Worm (Caenorhabditis elegans): Measurements from ENCODE around the gene R01E6.7.

DNA sequence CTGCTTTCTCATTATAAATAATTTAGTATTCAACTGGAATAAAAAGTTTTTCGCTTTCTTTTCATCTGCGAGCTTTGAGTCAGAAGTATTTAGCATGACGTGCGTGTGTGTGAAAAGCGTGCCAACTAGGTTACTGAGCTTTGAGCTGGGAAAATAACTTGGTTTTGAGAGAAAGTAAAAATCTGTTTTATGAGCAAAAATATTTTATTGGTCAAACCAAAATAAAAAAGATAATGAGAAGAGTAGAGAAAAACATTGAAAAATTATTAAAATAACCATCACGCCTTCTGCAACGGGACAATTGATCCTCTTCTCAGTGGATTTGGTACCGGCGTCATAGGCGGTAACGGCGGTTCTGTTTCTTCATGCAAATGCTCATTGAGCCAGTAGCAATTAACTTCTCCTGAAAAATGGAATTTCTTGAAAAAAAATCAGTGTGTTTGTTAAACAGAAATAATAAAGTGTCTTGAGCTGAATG lies 25.2 kb downstream of the R01E6.7 start:
- no peak for TF ChIP-seq unc-62 (GFP tag; optimal IDR thresholded peaks at IDR 0.05)
- TF ChIP-seq ceh-16 (tag; optimal IDR thresholded peaks at IDR 0.05) = no peak

Data from whole organism, L2 larva.